Worm (Caenorhabditis elegans) whole organism, L3 larva: ENCODE results near the gene C49A9.4.

Source experiments
- lin-39 ChIP-seq: fragments of 150-350 bp; optimal IDR thresholded peaks from 2 replicates; lab custom pipeline; 2018; ENCODE audit warnings: missing biosample characterization, missing genetic modification reagents, missing genetic modification characterization
- mdl-1 ChIP-seq: fragments of 150-350 bp; optimal IDR thresholded peaks from 2 replicates; lab custom pipeline; 2014; ENCODE audit warnings: missing biosample characterization, missing genetic modification characterization
- nhr-12 ChIP-seq: fragments of 150-350 bp; optimal IDR thresholded peaks from 2 replicates; lab custom pipeline; 2014; ENCODE audit warnings: missing biosample characterization, missing genetic modification characterization
- nhr-28 ChIP-seq: fragments of 150-350 bp; optimal IDR thresholded peaks from 2 replicates; lab custom pipeline; 2014; ENCODE audit warnings: missing biosample characterization, missing genetic modification characterization
- nhr-77 ChIP-seq: fragments of 150-350 bp; optimal IDR thresholded peaks from 2 replicates; lab custom pipeline; 2014; ENCODE audit warnings: missing biosample characterization, missing genetic modification characterization
- pha-4 ChIP-seq: fragments of 150-350 bp; optimal IDR thresholded peaks from 2 replicates; lab custom pipeline; 2014; ENCODE audit warnings: missing biosample characterization, missing genetic modification reagents, missing genetic modification characterization
- snpc-4 ChIP-seq: fragments of 150-350 bp; optimal IDR thresholded peaks from 2 replicates; lab custom pipeline; 2014; ENCODE audit warnings: missing biosample characterization, missing genetic modification characterization

DNA sequence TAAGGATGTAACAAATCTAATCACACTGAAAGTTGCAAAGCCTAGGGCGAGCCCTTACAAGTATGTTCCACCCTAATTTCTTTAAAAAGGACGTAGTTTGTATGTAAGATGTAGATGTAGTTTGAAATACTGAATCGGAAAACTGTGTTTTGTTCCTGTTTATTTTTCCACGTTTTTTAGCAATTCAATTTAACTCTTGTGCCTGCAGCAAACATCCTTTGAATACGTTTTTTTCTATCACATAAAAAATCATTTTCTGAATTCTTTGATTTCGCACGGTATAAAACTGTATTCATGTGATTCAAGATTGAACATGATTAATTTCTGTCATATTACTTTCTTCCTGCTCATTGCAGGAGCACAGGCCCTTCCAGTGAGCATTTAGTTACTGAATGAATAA is 20.5 kb downstream of the C49A9.4 start, which contains the start of gene F58F9.9:
- TF ChIP-seq snpc-4 (tag; lab: Kevin White, UChicago) (no peak), pha-4 (tag; lab: Kevin White, UChicago) (no peak), nhr-28 (tag; lab: Kevin White, UChicago) (no peak), lin-39 (tag; lab: Kevin White, UChicago) (no peak), mdl-1 (tag; lab: Kevin White, UChicago) (no peak), nhr-77 (no peak), nhr-12 (tag; lab: Kevin White, UChicago) (no peak)
